Fruit fly (Drosophila melanogaster) Kc167 (cell line): ENCODE results near the gene CG42656.
A peak's percentile ranks its signal among the peaks of the same experiment; 100 is the strongest.

Experiments used
- Myc ChIP-seq: fragments of >200 bp; optimal IDR thresholded peaks from 2 replicates; lab custom pipeline; 2017; ENCODE audit warnings: missing external identifiers
- Sin3A ChIP-seq: fragments of >200 bp; optimal IDR thresholded peaks from 2 replicates; lab custom pipeline; 2018; ENCODE audit warnings: missing external identifiers
- h ChIP-seq: fragments of >200 bp; optimal IDR thresholded peaks from 3 replicates; lab custom pipeline; 2018; ENCODE audit warnings: missing external identifiers
- insv ChIP-seq: fragments of >200 bp; optimal IDR thresholded peaks from 3 replicates; lab custom pipeline; 2018; ENCODE audit warnings: missing external identifiers
- psq ChIP-seq: fragments of >200 bp; optimal IDR thresholded peaks from 2 replicates; lab custom pipeline; 2017; ENCODE audit warnings: missing external identifiers
- ttk ChIP-seq: sonication (Bioruptor generic); optimal IDR thresholded peaks from 2 replicates; lab custom pipeline; 2017; ENCODE audit warnings: missing external identifiers

Gene CG42656

dm6 chr3R:7492099-7492498 is 972 bp downstream of the CG42656 start:
- TF ChIP-seq ttk (lab: Kevin White, UChicago), result no peak
- no peak for TF ChIP-seq Myc (lab: Kevin White, UChicago)
- no peak for TF ChIP-seq h (lab: Kevin White, UChicago)
- TF ChIP-seq Sin3A (lab: Kevin White, UChicago), result no peak
- TF ChIP-seq psq, result no peak
- no peak for TF ChIP-seq insv (lab: Kevin White, UChicago)

dm6 chr3R:7491453-7491853 is 1.6 kb downstream of the CG42656 start:
- no peak for TF ChIP-seq Sin3A (lab: Kevin White, UChicago)
- TF ChIP-seq psq, result no peak
- no peak for TF ChIP-seq insv (lab: Kevin White, UChicago)
- no peak for TF ChIP-seq ttk (lab: Kevin White, UChicago)
- TF ChIP-seq h (lab: Kevin White, UChicago), result no peak
- TF ChIP-seq Myc (lab: Kevin White, UChicago), result no peak

dm6 chr3R:7490884-7491283 is 2.2 kb downstream of the CG42656 start:
- TF ChIP-seq Sin3A (lab: Kevin White, UChicago) (no peak), ttk (lab: Kevin White, UChicago) (no peak), insv (lab: Kevin White, UChicago) (no peak), h (lab: Kevin White, UChicago) (no peak), psq (no peak), Myc (lab: Kevin White, UChicago) (no peak)

- TF ChIP-seq insv (lab: Kevin White, UChicago) (no peak), ttk (lab: Kevin White, UChicago) (no peak), psq (no peak), Myc (lab: Kevin White, UChicago) (no peak), Sin3A (lab: Kevin White, UChicago) (no peak), h (lab: Kevin White, UChicago) (no peak)
These were observed 3.2 kb downstream of the CG42656 start for dm6 chr3R:7489902-7490301.

dm6 chr3R:7475708-7476107 is 17.4 kb downstream of the CG42656 start:
- TF ChIP-seq ttk (lab: Kevin White, UChicago) (no peak), Myc (lab: Kevin White, UChicago) (no peak), psq (no peak), insv (lab: Kevin White, UChicago) (no peak), Sin3A (lab: Kevin White, UChicago) (no peak), h (lab: Kevin White, UChicago) (no peak)

dm6 chr3R:7474616-7475120 is 18.4 kb downstream of the CG42656 start:
- TF ChIP-seq h (lab: Kevin White, UChicago) (no peak), insv (lab: Kevin White, UChicago) (peak; percentile 17)

- TF ChIP-seq h (lab: Kevin White, UChicago), result no peak
- TF ChIP-seq Sin3A (lab: Kevin White, UChicago), result no peak
- TF ChIP-seq ttk (lab: Kevin White, UChicago), result no peak
- no peak for TF ChIP-seq insv (lab: Kevin White, UChicago)
- no peak for TF ChIP-seq Myc (lab: Kevin White, UChicago)
- TF ChIP-seq psq, result no peak
These were observed 19.3 kb downstream of the CG42656 start, which contains the start of gene CG1142 for dm6 chr3R:7473767-7474254. Gene CG1142, minus strand, starts transcription at chr3R:7473781.

dm6 chr3R:7471894-7472293 is 21.2 kb downstream of the CG42656 start:
- TF ChIP-seq psq (no peak), ttk (lab: Kevin White, UChicago) (no peak)
